Worm (Caenorhabditis elegans): ENCODE measurements around the gene frm-7.

The frm-7 gene

ce11 chrV:12291587-12291986 lies 10.7 kb upstream of the frm-7 start, which contains the start of the genes srpa-68 and srh-16 (continued):
- TF ChIP-seq lsy-12 (tag; optimal IDR thresholded peaks at IDR 0.05): peak; percentile 79

- peak in 2 of 3 experiments; percentile 23 to 49 for TF ChIP-seq elt-3 (tag; optimal IDR thresholded peaks at IDR 0.05)
- peak; percentile 4 for TF ChIP-seq nhr-25 (tag; optimal IDR thresholded peaks at IDR 0.05)
- no peak for TF ChIP-seq snpc-4 (tag; optimal IDR thresholded peaks at IDR 0.05)
- no peak for TF ChIP-seq ceh-16 (tag; optimal IDR thresholded peaks at IDR 0.05)
Observed at ce11 chrV:12294091-12294490, 8.2 kb upstream of the frm-7 start.

ce11 chrV:12295015-12295414 lies 7.3 kb upstream of the frm-7 start:
- TF ChIP-seq elt-3 (tag; optimal IDR thresholded peaks at IDR 0.05) (no peak), nhr-25 (tag; optimal IDR thresholded peaks at IDR 0.05) (no peak), nhr-23 (tag; optimal IDR thresholded peaks at IDR 0.05) (peak; percentile 80), ceh-16 (tag; optimal IDR thresholded peaks at IDR 0.05) (no peak), aly-2 (tag; optimal IDR thresholded peaks at IDR 0.05) (no peak), hmg-11 (tag; optimal IDR thresholded peaks at IDR 0.05) (no peak), unc-39 (tag; optimal IDR thresholded peaks at IDR 0.05) (no peak), egl-27 (tag; optimal IDR thresholded peaks at IDR 0.05) (no peak), daf-12 (tag; optimal IDR thresholded peaks at IDR 0.05) (no peak), nhr-43 (tag; optimal IDR thresholded peaks at IDR 0.05; ENCODE audit: poor library complexity, severe bottlenecking) (peak; percentile 2), egl-5 (tag; optimal IDR thresholded peaks at IDR 0.05) (no peak), jun-1 (tag; optimal IDR thresholded peaks at IDR 0.05) (no peak), nfya-1 (tag; optimal IDR thresholded peaks at IDR 0.05; ENCODE audit: insufficient read depth) (no peak), skn-1 (tag; optimal IDR thresholded peaks at IDR 0.05) (no peak), mdl-1 (tag; optimal IDR thresholded peaks at IDR 0.05) (no peak), snpc-4 (tag; optimal IDR thresholded peaks at IDR 0.05) (no peak)

- peak; percentile 28 for TF ChIP-seq elt-1 (tag; optimal IDR thresholded peaks at IDR 0.05)
- TF ChIP-seq ZK546.5 (tag; optimal IDR thresholded peaks at IDR 0.05): no peak
Observed at ce11 chrV:12295520-12295919, 6.8 kb upstream of the frm-7 start.

- TF ChIP-seq elt-2 (tag; optimal IDR thresholded peaks at IDR 0.05) (peak; percentile 43), mml-1 (tag; optimal IDR thresholded peaks at IDR 0.05) (no peak), fos-1 (tag; optimal IDR thresholded peaks at IDR 0.05) (no peak), pqm-1 (tag; optimal IDR thresholded peaks at IDR 0.05) (peak; percentile 27), ztf-11 (tag; optimal IDR thresholded peaks at IDR 0.05) (no peak), unc-39 (tag; optimal IDR thresholded peaks at IDR 0.05) (no peak), daf-12 (tag; optimal IDR thresholded peaks at IDR 0.05) (no peak)
Observed at ce11 chrV:12296122-12296521, 6.2 kb upstream of the frm-7 start.

ce11 chrV:12296794-12297193 lies 5.5 kb upstream of the frm-7 start:
- TF ChIP-seq ztf-4 (tag; optimal IDR thresholded peaks at IDR 0.05) (no peak), eor-1 (tag; optimal IDR thresholded peaks at IDR 0.05) (no peak), ceh-28 (tag; optimal IDR thresholded peaks at IDR 0.05) (no peak), unc-39 (tag; optimal IDR thresholded peaks at IDR 0.05) (no peak), lin-39 (tag; optimal IDR thresholded peaks at IDR 0.05) (no peak), nhr-23 (tag; optimal IDR thresholded peaks at IDR 0.05) (peak; percentile 5), hmg-11 (tag; optimal IDR thresholded peaks at IDR 0.05) (no peak), skn-1 (tag; optimal IDR thresholded peaks at IDR 0.05) (no peak), nhr-28 (tag; optimal IDR thresholded peaks at IDR 0.05) (no peak), elt-1 (tag; optimal IDR thresholded peaks at IDR 0.05) (peak; percentile 16), egl-5 (tag; optimal IDR thresholded peaks at IDR 0.05) (no peak), nhr-76 (tag; optimal IDR thresholded peaks at IDR 0.05) (no peak), ZK546.5 (tag; optimal IDR thresholded peaks at IDR 0.05) (no peak), nhr-77 (tag; optimal IDR thresholded peaks at IDR 0.05) (no peak), snpc-4 (tag; optimal IDR thresholded peaks at IDR 0.05) (no peak), lsy-12 (tag; optimal IDR thresholded peaks at IDR 0.05) (no peak), nhr-11 (tag; optimal IDR thresholded peaks at IDR 0.05) (no peak), fkh-10 (GFP tag; optimal IDR thresholded peaks at IDR 0.05) (no peak), pha-4 (tag; optimal IDR thresholded peaks at IDR 0.05) (no peak), jun-1 (tag; optimal IDR thresholded peaks at IDR 0.05) (no peak), nhr-25 (tag; optimal IDR thresholded peaks at IDR 0.05) (peak; percentile 52), fkh-2 (tag; optimal IDR thresholded peaks at IDR 0.05) (no peak), sea-2 (GFP tag; optimal IDR thresholded peaks at IDR 0.05) (no peak), nhr-43 (tag; optimal IDR thresholded peaks at IDR 0.05; ENCODE audit: poor library complexity, severe bottlenecking) (peak; percentile 6), lin-15B (tag; optimal IDR thresholded peaks at IDR 0.05) (no peak)

All from whole organism, L3 larva.